Worm (Caenorhabditis elegans) whole organism, mixed stage, embryonic: ENCODE data around the gene sdz-26.
"Not testable (repeated sequence)": the region's sequence is repeated elsewhere in the genome, so short reads cannot be mapped to it uniquely, and the experiment has no call there.

Source experiments
- M03D4.4 ChIP-seq: sonication (generic microtip); optimal IDR thresholded peaks from 2 replicates; lab custom pipeline; 2017; ENCODE audit warnings: mild to moderate bottlenecking, missing genetic modification characterization, missing compliant biosample characterization
- bed-3 ChIP-seq: fragments of 200-800 bp; sonication (Bioruptor generic); optimal IDR thresholded peaks from 3 replicates; lab custom pipeline; 2018; ENCODE audit warnings: mild to moderate bottlenecking, missing genetic modification characterization, moderate library complexity, missing compliant biosample characterization
- blmp-1 ChIP-seq: fragments of 150-350 bp; optimal IDR thresholded peaks from 2 replicates; lab custom pipeline; 2014; ENCODE audit warnings: missing biosample characterization, missing genetic modification characterization
- ceh-39 ChIP-seq: fragments of 150-350 bp; optimal IDR thresholded peaks from 2 replicates; lab custom pipeline; 2014; ENCODE audit warnings: missing biosample characterization, missing genetic modification characterization
- ceh-43 ChIP-seq: fragments of 200-800 bp; sonication (Bioruptor generic); optimal IDR thresholded peaks from 2 replicates; lab custom pipeline; 2018; ENCODE audit warnings: mild to moderate bottlenecking, missing genetic modification characterization, moderate library complexity, missing compliant biosample characterization
- ceh-83 ChIP-seq: fragments of 200-800 bp; sonication (Bioruptor generic); optimal IDR thresholded peaks from 2 replicates; lab custom pipeline; 2018; ENCODE audit warnings: mild to moderate bottlenecking, missing genetic modification characterization, missing compliant biosample characterization
- ces-1 ChIP-seq: fragments of 150-350 bp; optimal IDR thresholded peaks from 2 replicates; lab custom pipeline; 2014; ENCODE audit warnings: missing biosample characterization, missing genetic modification reagents, missing genetic modification characterization
- cnd-1 ChIP-seq: fragments of 200-800 bp; sonication (Bioruptor generic); optimal IDR thresholded peaks from 2 replicates; lab custom pipeline; 2018; ENCODE audit warnings: mild to moderate bottlenecking, missing genetic modification characterization, missing compliant biosample characterization
- drap-1 ChIP-seq: fragments of 200-800 bp; sonication (Bioruptor generic); optimal IDR thresholded peaks from 3 replicates; lab custom pipeline; 2018; ENCODE audit warnings: mild to moderate bottlenecking, missing genetic modification characterization, missing compliant biosample characterization
- elt-1 ChIP-seq: sonication (generic microtip); optimal IDR thresholded peaks from 2 replicates; lab custom pipeline; 2017; ENCODE audit warnings: missing genetic modification characterization, mild to moderate bottlenecking, missing compliant biosample characterization, antibody characterized with exemption, moderate library complexity, borderline replicate concordance; ENCODE audit not compliant: insufficient read depth
- elt-3 ChIP-seq: fragments of 150-350 bp; optimal IDR thresholded peaks from 2 replicates; lab custom pipeline; 2014; ENCODE audit warnings: missing biosample characterization, missing genetic modification characterization
- flh-1 ChIP-seq: fragments of 200-800 bp; sonication (Bioruptor generic); optimal IDR thresholded peaks from 2 replicates; lab custom pipeline; 2018; ENCODE audit warnings: mild to moderate bottlenecking, missing genetic modification characterization, moderate library complexity, missing compliant biosample characterization
- ham-2 ChIP-seq: fragments of 200-800 bp; sonication (Bioruptor generic); optimal IDR thresholded peaks from 2 replicates; lab custom pipeline; 2018; ENCODE audit warnings: mild to moderate bottlenecking, missing genetic modification characterization, missing compliant biosample characterization
- hlh-1 ChIP-seq: fragments of 150-350 bp; optimal IDR thresholded peaks from 2 replicates; lab custom pipeline; 2014; ENCODE audit warnings: missing biosample characterization, missing genetic modification reagents, missing genetic modification characterization
- lin-13 ChIP-seq: fragments of 150-350 bp; optimal IDR thresholded peaks from 2 replicates; lab custom pipeline; 2014; ENCODE audit warnings: missing biosample characterization, missing genetic modification characterization
- lin-32 ChIP-seq: fragments of 200-800 bp; sonication (Bioruptor generic); optimal IDR thresholded peaks from 2 replicates; lab custom pipeline; 2018; ENCODE audit warnings: mild to moderate bottlenecking, missing genetic modification characterization, missing compliant biosample characterization
- lsy-2 ChIP-seq: fragments of 150-350 bp; optimal IDR thresholded peaks from 2 replicates; lab custom pipeline; 2014; ENCODE audit warnings: missing biosample characterization, missing genetic modification characterization
- mab-5 ChIP-seq: fragments of 150-350 bp; optimal IDR thresholded peaks from 2 replicates; lab custom pipeline; 2014; ENCODE audit warnings: missing biosample characterization, missing genetic modification characterization
- mep-1 ChIP-seq: fragments of 150-350 bp; optimal IDR thresholded peaks from 2 replicates; lab custom pipeline; 2017; ENCODE audit warnings: missing biosample characterization, missing genetic modification reagents, missing genetic modification characterization, inconsistent platforms
- mls-2 ChIP-seq: sonication (generic microtip); optimal IDR thresholded peaks from 2 replicates; lab custom pipeline; 2016; ENCODE audit warnings: mild to moderate bottlenecking, missing genetic modification characterization, moderate library complexity, missing compliant biosample characterization
- nhr-12 ChIP-seq: fragments of 150-350 bp; optimal IDR thresholded peaks from 2 replicates; lab custom pipeline; 2014; ENCODE audit warnings: missing biosample characterization, missing genetic modification characterization
- nhr-2 ChIP-seq: fragments of 150-350 bp; optimal IDR thresholded peaks from 2 replicates; lab custom pipeline; 2014; ENCODE audit warnings: missing biosample characterization, missing genetic modification characterization
- nhr-237 ChIP-seq: fragments of 150-350 bp; optimal IDR thresholded peaks from 2 replicates; lab custom pipeline; 2014; ENCODE audit warnings: missing biosample characterization, missing genetic modification characterization
- nhr-28 ChIP-seq: fragments of 150-350 bp; optimal IDR thresholded peaks from 2 replicates; lab custom pipeline; 2014; ENCODE audit warnings: missing biosample characterization, missing genetic modification characterization
- nhr-76 ChIP-seq: sonication (generic microtip); optimal IDR thresholded peaks from 2 replicates; lab custom pipeline; 2017; ENCODE audit warnings: missing biosample characterization, missing genetic modification characterization
- pha-4 ChIP-seq: fragments of 150-350 bp; optimal IDR thresholded peaks from 2 replicates; lab custom pipeline; 2018; ENCODE audit warnings: missing biosample characterization, missing genetic modification reagents, missing genetic modification characterization
- sem-2 ChIP-seq: fragments of 200-800 bp; sonication (Bioruptor generic); optimal IDR thresholded peaks from 2 replicates; lab custom pipeline; 2018; ENCODE audit warnings: mild to moderate bottlenecking, missing genetic modification characterization, missing compliant biosample characterization
- snpc-4 ChIP-seq: fragments of 150-350 bp; optimal IDR thresholded peaks from 2 replicates; lab custom pipeline; 2014; ENCODE audit warnings: missing biosample characterization, missing genetic modification characterization
- sptf-1 ChIP-seq: sonication (generic microtip); optimal IDR thresholded peaks from 2 replicates; lab custom pipeline; 2017; ENCODE audit warnings: mild to moderate bottlenecking, missing genetic modification characterization, moderate library complexity, missing compliant biosample characterization
- tbx-8 ChIP-seq: fragments of 200-800 bp; sonication (Bioruptor generic); optimal IDR thresholded peaks from 2 replicates; lab custom pipeline; 2018; ENCODE audit warnings: mild to moderate bottlenecking, missing genetic modification characterization, moderate library complexity, missing compliant biosample characterization
- unc-120 ChIP-seq: sonication (generic microtip); optimal IDR thresholded peaks from 2 replicates; lab custom pipeline; 2017; ENCODE audit warnings: missing genetic modification characterization, missing compliant biosample characterization; ENCODE audit not compliant: poor library complexity, severe bottlenecking
- unc-39 ChIP-seq: fragments of 150-350 bp; optimal IDR thresholded peaks from 2 replicates; lab custom pipeline; 2014; ENCODE audit warnings: missing biosample characterization, missing genetic modification characterization
- unc-62 ChIP-seq: fragments of 150-350 bp; optimal IDR thresholded peaks from 2 replicates; lab custom pipeline; 2014; ENCODE audit warnings: missing biosample characterization, missing genetic modification reagents, missing genetic modification characterization
- zip-8 ChIP-seq: fragments of 150-350 bp; optimal IDR thresholded peaks from 2 replicates; lab custom pipeline; 2014; ENCODE audit warnings: missing biosample characterization, missing genetic modification characterization
- ztf-11 ChIP-seq: fragments of 150-350 bp; optimal IDR thresholded peaks from 2 replicates; lab custom pipeline; 2014; ENCODE audit warnings: missing biosample characterization, missing genetic modification characterization

sdz-26 gene

DNA sequence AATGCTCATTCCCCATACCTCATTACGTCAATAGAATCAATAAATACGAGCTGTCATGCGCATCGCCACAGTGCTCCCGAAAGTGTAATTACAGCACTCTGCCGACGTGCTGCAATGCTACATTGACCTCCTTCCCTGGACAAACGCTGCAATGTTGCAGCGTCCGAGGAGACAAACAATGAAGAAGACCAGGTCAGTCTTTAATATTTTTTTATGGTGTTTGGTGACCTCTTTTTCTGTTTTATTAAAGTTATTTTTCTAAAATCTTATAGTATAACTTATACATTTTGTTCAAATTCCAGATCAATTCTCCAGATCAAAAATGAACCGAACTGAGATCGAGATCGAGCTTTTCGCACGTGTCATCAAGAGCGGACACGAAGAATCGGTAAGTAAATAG lies at the start of gene sdz-26:
sdz-26 (plus strand) TSS at position 301 of the 400 bp plus-strand sequence.
- TF ChIP-seq nhr-76 (tag; lab: Kevin White, UChicago) (no peak), M03D4.4 (tag; lab: Kevin White, UChicago) (no peak), zip-8 (no peak), hlh-1 (tag; lab: Kevin White, UChicago) (no peak), snpc-4 (tag; lab: Kevin White, UChicago) (no peak), mab-5 (tag; lab: Kevin White, UChicago) (no peak), ces-1 (GFP tag; lab: Kevin White, UChicago) (no peak), mep-1 (tag; lab: Kevin White, UChicago) (no peak), lin-32 (GFP tag; lab: Kevin White, UChicago) (no peak), sptf-1 (no peak), nhr-237 (tag; lab: Kevin White, UChicago) (no peak), lin-13 (no peak), unc-120 (tag; lab: Kevin White, UChicago) (no peak)
- TF ChIP-seq, all 35 proteins: peak for 0

DNA sequence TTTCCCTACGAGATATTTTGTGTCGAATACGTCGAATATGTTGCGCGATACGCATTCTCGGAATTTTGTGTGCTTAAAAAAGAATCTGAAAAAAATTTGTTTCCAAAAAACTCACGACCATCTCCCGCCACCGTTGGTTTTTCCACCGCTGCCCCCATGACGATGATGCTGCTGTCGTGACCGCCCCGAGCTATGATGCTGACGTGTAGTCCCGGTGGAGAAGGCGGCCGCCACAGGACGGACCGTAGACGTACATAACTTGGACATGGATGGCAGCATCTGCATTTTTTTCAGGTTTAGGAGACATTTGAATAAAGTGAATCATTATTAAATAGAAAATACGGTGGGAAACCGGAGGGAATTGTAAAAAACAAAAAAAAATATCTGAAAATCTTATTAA lies 37.4 kb upstream of the sdz-26 start, which contains the start of gene ddl-3:
ddl-3 (minus strand) TSS at position 289 of the 400 bp plus-strand sequence.
- TF ChIP-seq ceh-39 (tag; lab: Kevin White, UChicago); sptf-1; unc-62: not testable (repeated sequence)

DNA sequence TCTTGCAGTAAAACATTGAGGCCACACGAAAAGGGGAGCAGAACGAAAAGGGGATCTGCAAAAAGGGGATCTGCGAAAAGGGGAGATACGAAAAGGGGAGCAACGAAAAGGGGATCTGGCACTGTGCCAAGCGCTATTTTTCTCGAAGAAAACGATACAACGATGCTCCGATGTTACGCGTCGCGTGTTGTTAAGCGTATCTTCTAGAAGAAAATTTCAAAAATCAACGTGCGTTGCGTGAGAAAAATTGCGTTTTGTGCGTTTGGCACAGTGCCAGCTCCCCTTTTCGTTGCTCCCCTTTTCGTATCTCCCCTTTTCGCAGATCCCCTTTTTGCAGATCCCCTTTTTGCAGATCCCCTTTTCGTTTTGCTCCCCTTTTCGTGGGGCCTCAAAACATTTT lies 35.3 kb upstream of the sdz-26 start, which contains the start of gene Y54G11A.9:
Y54G11A.9 (minus strand) TSS at position 196 of the 400 bp plus-strand sequence.
- not testable (repeated sequence) for TF ChIP-seq nhr-2 (tag; lab: Kevin White, UChicago); sptf-1; nhr-28 (tag; lab: Kevin White, UChicago)

DNA sequence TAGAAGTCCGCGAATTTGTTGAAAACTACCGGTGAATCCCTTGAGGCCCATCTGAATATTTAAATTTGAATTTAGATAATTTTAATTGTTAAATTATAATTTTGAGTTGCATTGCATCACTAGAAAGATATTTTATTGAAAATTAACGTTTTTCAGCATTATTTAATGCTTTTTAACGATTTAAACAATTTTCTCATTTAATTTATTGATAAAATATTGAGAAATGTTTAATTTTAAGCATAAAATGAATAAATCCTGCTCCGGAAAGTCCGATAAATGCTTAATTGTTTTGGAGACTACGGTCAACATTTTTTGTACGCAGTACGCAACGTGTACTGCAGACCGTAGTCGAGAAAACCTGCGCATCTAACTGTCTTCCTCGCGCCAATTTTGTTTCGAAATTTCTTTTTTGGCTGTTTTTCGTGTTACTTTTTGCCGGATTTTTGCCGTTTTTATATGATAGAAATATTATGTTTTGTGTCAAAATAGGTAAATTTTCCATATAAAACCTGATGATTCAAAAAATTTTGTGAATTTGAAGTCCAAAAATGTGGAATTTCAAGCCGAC lies 32.1 kb upstream of the sdz-26 start, which contains the start of the genes Y54G11A.17, lin-7 and elof-1:
Y54G11A.17 (minus strand) TSS at position 51 of the 568 bp plus-strand sequence.
lin-7 (minus strand) TSS at position 51 of the 568 bp plus-strand sequence.
elof-1 (plus strand) TSS at position 383 of the 568 bp plus-strand sequence.
- TF ChIP-seq nhr-12 (tag; lab: Kevin White, UChicago): no peak
- no peak for TF ChIP-seq zip-8
- TF ChIP-seq M03D4.4 (tag; lab: Kevin White, UChicago): peak; percentile 14
- peak; percentile 74 for TF ChIP-seq pha-4 (tag; lab: Kevin White, UChicago)
- TF ChIP-seq lsy-2 (tag; lab: Kevin White, UChicago): peak; percentile 99
- peak; percentile 63 for TF ChIP-seq nhr-2 (tag; lab: Kevin White, UChicago)
- TF ChIP-seq nhr-28 (tag; lab: Kevin White, UChicago): no peak
- no peak for TF ChIP-seq ceh-83 (GFP tag; lab: Kevin White, UChicago)
- TF ChIP-seq drap-1: peak; percentile 23
- no peak for TF ChIP-seq blmp-1 (tag; lab: Kevin White, UChicago)
- no peak for TF ChIP-seq ztf-11 (tag; lab: Kevin White, UChicago)
- no peak for TF ChIP-seq snpc-4 (tag; lab: Kevin White, UChicago)
- peak; percentile 36 for TF ChIP-seq hlh-1 (tag; lab: Kevin White, UChicago)
- no peak for TF ChIP-seq nhr-76 (tag; lab: Kevin White, UChicago)
- TF ChIP-seq cnd-1 (tag; lab: Kevin White, UChicago): no peak
- peak; percentile 20 for TF ChIP-seq unc-62
- TF ChIP-seq elt-3 (tag; lab: Kevin White, UChicago): no peak
- peak; percentile 28 for TF ChIP-seq ceh-43 (GFP tag; lab: Kevin White, UChicago)
- no peak for TF ChIP-seq tbx-8
- peak; percentile 87 for TF ChIP-seq ceh-39 (tag; lab: Kevin White, UChicago)
- TF ChIP-seq mls-2 (tag; lab: Kevin White, UChicago): peak; percentile 75
- TF ChIP-seq lin-32 (GFP tag; lab: Kevin White, UChicago): no peak
- no peak for TF ChIP-seq sem-2 (GFP tag; lab: Kevin White, UChicago)
- TF ChIP-seq bed-3: no peak
- TF ChIP-seq mep-1 (tag; lab: Kevin White, UChicago): peak; percentile 91
- TF ChIP-seq flh-1 (GFP tag; lab: Kevin White, UChicago): no peak
- no peak for TF ChIP-seq mab-5 (tag; lab: Kevin White, UChicago)
- peak; percentile 85 for TF ChIP-seq sptf-1
- TF ChIP-seq unc-39 (tag; lab: Kevin White, UChicago): no peak
- peak; percentile 87 for TF ChIP-seq lin-13
- TF ChIP-seq nhr-237 (tag; lab: Kevin White, UChicago): peak; percentile 82
- no peak for TF ChIP-seq elt-1 (tag; lab: Kevin White, UChicago)
- TF ChIP-seq unc-120 (tag; lab: Kevin White, UChicago): peak; percentile 57
- TF ChIP-seq ces-1 (GFP tag; lab: Kevin White, UChicago): peak; percentile 90
- no peak for TF ChIP-seq ham-2
